Worm (Caenorhabditis elegans): ENCODE measurements around the gene Y38H6C.21.

Y38H6C.21 gene

DNA sequence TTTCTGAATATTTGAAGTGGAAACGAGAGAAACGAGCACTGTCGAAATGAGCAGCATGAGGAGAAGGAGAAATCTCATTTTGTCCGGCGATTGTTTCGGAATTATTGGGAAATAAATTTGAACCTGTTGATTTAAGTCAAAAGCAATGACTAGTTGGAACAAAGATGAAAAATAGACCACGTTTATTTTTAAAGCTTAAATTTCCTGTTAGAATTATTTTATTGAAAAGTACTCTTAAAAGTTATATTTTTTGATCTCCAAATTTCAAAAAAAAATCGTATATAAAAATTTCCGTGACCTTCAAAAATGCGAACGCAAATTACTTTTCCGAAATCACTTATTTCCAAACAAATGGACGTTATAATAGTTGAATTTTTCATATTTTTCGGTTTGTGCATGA is 40.6 kb upstream of the Y38H6C.21 start, which contains the start of gene F26F2.11:
Gene F26F2.11 (minus strand): TSS at position 101 of the 400 bp plus-strand sequence.
- TF ChIP-seq egl-27 (tag; optimal IDR thresholded peaks at IDR 0.05): no peak
- TF ChIP-seq nhr-41 (GFP tag; IDR thresholded peaks at IDR 0.05): no peak

DNA sequence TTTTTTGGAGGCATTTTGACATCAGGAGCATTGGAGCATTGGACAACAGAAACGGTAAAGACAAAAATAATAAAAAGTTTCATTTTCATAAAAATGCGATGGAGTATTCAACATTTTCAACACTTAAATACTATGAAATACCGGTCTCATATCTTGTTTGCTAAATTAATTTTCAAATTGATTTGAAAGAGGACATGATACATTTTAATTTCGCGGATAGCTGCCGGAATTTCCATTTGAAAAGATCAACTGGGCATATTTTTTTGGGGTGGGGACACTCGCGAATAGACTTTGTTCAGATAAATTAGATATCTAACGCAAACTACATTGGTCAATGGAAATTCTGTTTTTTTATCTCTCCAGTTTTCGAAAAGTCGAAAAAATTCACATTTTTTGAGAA is 39.7 kb upstream of the Y38H6C.21 start, which contains the start of gene F26F2.10:
Gene F26F2.10 (minus strand): TSS at position 101 of the 400 bp plus-strand sequence.
- TF ChIP-seq nhr-76 (tag; optimal IDR thresholded peaks at IDR 0.05) (no peak), ceh-20 (GFP tag; IDR thresholded peaks at IDR 0.05) (no peak), dmd-6 (GFP tag; IDR thresholded peaks at IDR 0.05) (no peak), nhr-48 (tag; optimal IDR thresholded peaks at IDR 0.05) (no peak), lin-13 (GFP tag; optimal IDR thresholded peaks at IDR 0.05) (no peak)

DNA sequence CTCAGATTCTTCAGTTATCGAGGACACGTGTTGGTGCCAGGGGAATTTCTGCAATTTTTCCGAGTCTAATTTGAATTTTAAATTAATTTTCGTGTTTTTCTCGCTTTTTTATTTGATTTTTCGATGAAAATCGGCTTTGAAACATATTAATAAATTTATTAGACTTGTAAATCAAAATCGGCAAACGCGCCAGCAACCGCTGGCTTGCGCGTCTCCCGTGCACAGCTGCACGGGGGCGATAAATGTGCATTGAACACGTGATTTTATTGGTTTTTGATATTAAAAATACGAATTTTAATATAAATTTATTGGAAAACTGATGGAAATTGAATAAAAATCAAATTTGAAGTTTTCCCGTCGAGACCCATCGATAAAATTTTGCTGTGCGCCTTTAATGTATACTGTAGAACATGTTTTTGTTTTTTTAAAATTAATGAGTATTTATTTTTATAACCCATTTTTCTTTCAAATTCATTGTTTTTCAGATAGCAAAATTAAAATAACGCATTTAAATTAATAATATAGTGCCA is 25.5 kb upstream of the Y38H6C.21 start, which contains the start of gene F26F2.7:
Gene F26F2.7 (plus strand): TSS at position 480 of the 530 bp plus-strand sequence.
- TF ChIP-seq nhr-237 (tag; optimal IDR thresholded peaks at IDR 0.05) (no peak), daf-16 (GFP tag; optimal IDR thresholded peaks at IDR 0.05) (peak; percentile 17 to 37), daf-16 (tag; optimal IDR thresholded peaks at IDR 0.05) (no peak), ceh-20 (GFP tag; IDR thresholded peaks at IDR 0.05) (peak; percentile 94), R02D3.7 (tag; optimal IDR thresholded peaks at IDR 0.05) (no peak), Y75B8A.6 (GFP tag; IDR thresholded peaks at IDR 0.05) (no peak), fkh-10 (GFP tag; optimal IDR thresholded peaks at IDR 0.05) (peak; percentile 17), ama-1 (optimal IDR thresholded peaks at IDR 0.05) (no peak), madf-9 (GFP tag; conservative IDR thresholded peaks at IDR 0.05) (peak; percentile 39; the same call in 1 of the 2 replicates), nhr-11 (tag; optimal IDR thresholded peaks at IDR 0.05) (peak; percentile 30), vab-7 (GFP tag; IDR thresholded peaks at IDR 0.05) (no peak), Y48G9A.11 (GFP tag; IDR thresholded peaks at IDR 0.05) (no peak), lin-38 (GFP tag; IDR thresholded peaks at IDR 0.05) (no peak), rbr-2 (tag; optimal IDR thresholded peaks at IDR 0.05) (peak; percentile 84), attf-4 (tag; optimal IDR thresholded peaks at IDR 0.05) (no peak), nhr-28 (tag; optimal IDR thresholded peaks at IDR 0.05) (peak; percentile 67), fos-1 (tag; optimal IDR thresholded peaks at IDR 0.05) (no peak), hlh-30 (tag; optimal IDR thresholded peaks at IDR 0.05; ENCODE audit: insufficient read depth) (peak; percentile 98), zfp-2 (tag; optimal IDR thresholded peaks at IDR 0.05) (no peak), duxl-1 (tag; optimal IDR thresholded peaks at IDR 0.05; ENCODE audit: poor library complexity) (peak; percentile 80), nhr-77 (tag; optimal IDR thresholded peaks at IDR 0.05) (peak; percentile 72), arid-1 (GFP tag; conservative IDR thresholded peaks at IDR 0.05) (peak; percentile 64), lsy-2 (tag; optimal IDR thresholded peaks at IDR 0.05) (peak; percentile 18 to 94), nhr-48 (tag; optimal IDR thresholded peaks at IDR 0.05) (peak; percentile 56), ztf-11 (tag; optimal IDR thresholded peaks at IDR 0.05) (no peak), ceh-62 (tag; optimal IDR thresholded peaks at IDR 0.05) (no peak), madf-5 (GFP tag; IDR thresholded peaks at IDR 0.05) (no peak), hmg-1.1 (GFP tag; IDR thresholded peaks at IDR 0.05) (peak; percentile 84), daf-8 (GFP tag; IDR thresholded peaks at IDR 0.05) (no peak), pha-4 (GFP tag; IDR thresholded peaks at IDR 0.05) (peak; percentile 77), pha-4 (tag; optimal IDR thresholded peaks at IDR 0.05) (no peak), cey-2 (tag; optimal IDR thresholded peaks at IDR 0.05; ENCODE audit: borderline replicate concordance, insufficient read depth) (no peak), nhr-10 (tag; optimal IDR thresholded peaks at IDR 0.05) (no peak), F37D6.2 (tag; optimal IDR thresholded peaks at IDR 0.05) (peak; percentile 63), tra-1 (GFP tag; IDR thresholded peaks at IDR 0.05) (no peak; the same call in 1 of the 2 replicates), saeg-2 (GFP tag; IDR thresholded peaks at IDR 0.05) (peak; percentile 67), Y105C5A.15 (GFP tag; IDR thresholded peaks at IDR 0.05) (no peak), unc-39 (tag; optimal IDR thresholded peaks at IDR 0.05) (no peak), mep-1 (tag; optimal IDR thresholded peaks at IDR 0.05) (no peak), egl-27 (tag; optimal IDR thresholded peaks at IDR 0.05) (no peak), tag-97 (GFP tag; IDR thresholded peaks at IDR 0.05) (no peak), lin-15B (tag; optimal IDR thresholded peaks at IDR 0.05) (no peak), ctbp-1 (GFP tag; IDR thresholded peaks at IDR 0.05) (0 out of 2 replicates have a peak, but pooled peaks have one; percentile 31), egl-43 (GFP tag; IDR thresholded peaks at IDR 0.05) (no peak)
